Fruit fly (Drosophila melanogaster) whole organism, prepupa: ENCODE measurements around the gene mldr.

Experiments
- CG1621 ChIP-seq: fragments of 200-800 bp; sonication (Bioruptor generic); optimal IDR thresholded peaks from 3 replicates; lab custom pipeline; 2018; ENCODE audit warnings: missing biosample characterization, mild to moderate bottlenecking, missing genetic modification characterization
- CG8632 ChIP-seq: fragments of 200-800 bp; sonication (Bioruptor generic); optimal IDR thresholded peaks from 3 replicates; lab custom pipeline; 2016; ENCODE audit warnings: missing biosample characterization, missing genetic modification characterization
- Ets96B ChIP-seq: fragments of 200-800 bp; optimal IDR thresholded peaks from 2 replicates; lab custom pipeline; 2019; ENCODE audit warnings: missing biosample characterization, mild to moderate bottlenecking, missing genetic modification characterization, moderate library complexity
- Gug ChIP-seq: fragments of 200-800 bp; sonication (Bioruptor generic); IDR thresholded peaks from 2 replicates; pipeline ENCODE4 v1.3.6; 2022; ENCODE audit warnings: missing biosample characterization, missing genetic modification characterization

- TF ChIP-seq Ets96B (tag; lab: Kevin White, UChicago) (peak; percentile 38), CG1621 (tag; lab: Kevin White, UChicago) (no peak), Gug (GFP tag; lab: Robert Waterston, UW) (peak; percentile 42; the same call in 1 of the 2 replicates), CG8632 (GFP tag; lab: Kevin White, UChicago) (no peak)
These were observed 23.9 kb upstream of the mldr start, which contains the start of gene schlank for dm6 chrX:6267187-6267711.
